Worm (Caenorhabditis elegans) whole organism, mixed stage, embryonic: ENCODE results near the gene Y48A6B.14.

Source experiments
- M03D4.4 ChIP-seq: sonication (generic microtip); optimal IDR thresholded peaks from 2 replicates; lab custom pipeline; 2017; ENCODE audit warnings: mild to moderate bottlenecking, missing genetic modification characterization, missing compliant biosample characterization
- blmp-1 ChIP-seq: fragments of 150-350 bp; optimal IDR thresholded peaks from 2 replicates; lab custom pipeline; 2014; ENCODE audit warnings: missing biosample characterization, missing genetic modification characterization
- ceh-39 ChIP-seq: fragments of 150-350 bp; optimal IDR thresholded peaks from 2 replicates; lab custom pipeline; 2014; ENCODE audit warnings: missing biosample characterization, missing genetic modification characterization
- ceh-43 ChIP-seq: fragments of 200-800 bp; sonication (Bioruptor generic); optimal IDR thresholded peaks from 2 replicates; lab custom pipeline; 2018; ENCODE audit warnings: mild to moderate bottlenecking, missing genetic modification characterization, moderate library complexity, missing compliant biosample characterization
- ceh-83 ChIP-seq: fragments of 200-800 bp; sonication (Bioruptor generic); optimal IDR thresholded peaks from 2 replicates; lab custom pipeline; 2018; ENCODE audit warnings: mild to moderate bottlenecking, missing genetic modification characterization, missing compliant biosample characterization
- ces-1 ChIP-seq: fragments of 150-350 bp; optimal IDR thresholded peaks from 2 replicates; lab custom pipeline; 2014; ENCODE audit warnings: missing biosample characterization, missing genetic modification reagents, missing genetic modification characterization
- cnd-1 ChIP-seq: fragments of 200-800 bp; sonication (Bioruptor generic); optimal IDR thresholded peaks from 2 replicates; lab custom pipeline; 2018; ENCODE audit warnings: mild to moderate bottlenecking, missing genetic modification characterization, missing compliant biosample characterization
- drap-1 ChIP-seq: fragments of 200-800 bp; sonication (Bioruptor generic); optimal IDR thresholded peaks from 3 replicates; lab custom pipeline; 2018; ENCODE audit warnings: mild to moderate bottlenecking, missing genetic modification characterization, missing compliant biosample characterization
- elt-1 ChIP-seq: sonication (generic microtip); optimal IDR thresholded peaks from 2 replicates; lab custom pipeline; 2017; ENCODE audit warnings: missing genetic modification characterization, mild to moderate bottlenecking, missing compliant biosample characterization, antibody characterized with exemption, moderate library complexity, borderline replicate concordance; ENCODE audit not compliant: insufficient read depth
- elt-3 ChIP-seq: fragments of 150-350 bp; optimal IDR thresholded peaks from 2 replicates; lab custom pipeline; 2014; ENCODE audit warnings: missing biosample characterization, missing genetic modification characterization
- flh-1 ChIP-seq: fragments of 200-800 bp; sonication (Bioruptor generic); optimal IDR thresholded peaks from 2 replicates; lab custom pipeline; 2018; ENCODE audit warnings: mild to moderate bottlenecking, missing genetic modification characterization, moderate library complexity, missing compliant biosample characterization
- hlh-1 ChIP-seq: fragments of 150-350 bp; optimal IDR thresholded peaks from 2 replicates; lab custom pipeline; 2014; ENCODE audit warnings: missing biosample characterization, missing genetic modification reagents, missing genetic modification characterization
- lin-32 ChIP-seq: fragments of 200-800 bp; sonication (Bioruptor generic); optimal IDR thresholded peaks from 2 replicates; lab custom pipeline; 2018; ENCODE audit warnings: mild to moderate bottlenecking, missing genetic modification characterization, missing compliant biosample characterization
- mab-5 ChIP-seq: fragments of 150-350 bp; optimal IDR thresholded peaks from 2 replicates; lab custom pipeline; 2014; ENCODE audit warnings: missing biosample characterization, missing genetic modification characterization
- mep-1 ChIP-seq: fragments of 150-350 bp; optimal IDR thresholded peaks from 2 replicates; lab custom pipeline; 2017; ENCODE audit warnings: missing biosample characterization, missing genetic modification reagents, missing genetic modification characterization, inconsistent platforms
- mls-2 ChIP-seq: sonication (generic microtip); optimal IDR thresholded peaks from 2 replicates; lab custom pipeline; 2016; ENCODE audit warnings: mild to moderate bottlenecking, missing genetic modification characterization, moderate library complexity, missing compliant biosample characterization
- nhr-12 ChIP-seq: fragments of 150-350 bp; optimal IDR thresholded peaks from 2 replicates; lab custom pipeline; 2014; ENCODE audit warnings: missing biosample characterization, missing genetic modification characterization
- nhr-2 ChIP-seq: fragments of 150-350 bp; optimal IDR thresholded peaks from 2 replicates; lab custom pipeline; 2014; ENCODE audit warnings: missing biosample characterization, missing genetic modification characterization
- nhr-237 ChIP-seq: fragments of 150-350 bp; optimal IDR thresholded peaks from 2 replicates; lab custom pipeline; 2014; ENCODE audit warnings: missing biosample characterization, missing genetic modification characterization
- nhr-28 ChIP-seq: fragments of 150-350 bp; optimal IDR thresholded peaks from 2 replicates; lab custom pipeline; 2014; ENCODE audit warnings: missing biosample characterization, missing genetic modification characterization
- nhr-76 ChIP-seq: sonication (generic microtip); optimal IDR thresholded peaks from 2 replicates; lab custom pipeline; 2017; ENCODE audit warnings: missing biosample characterization, missing genetic modification characterization
- sem-2 ChIP-seq: fragments of 200-800 bp; sonication (Bioruptor generic); optimal IDR thresholded peaks from 2 replicates; lab custom pipeline; 2018; ENCODE audit warnings: mild to moderate bottlenecking, missing genetic modification characterization, missing compliant biosample characterization
- snpc-4 ChIP-seq: fragments of 150-350 bp; optimal IDR thresholded peaks from 2 replicates; lab custom pipeline; 2014; ENCODE audit warnings: missing biosample characterization, missing genetic modification characterization
- sptf-1 ChIP-seq: sonication (generic microtip); optimal IDR thresholded peaks from 2 replicates; lab custom pipeline; 2017; ENCODE audit warnings: mild to moderate bottlenecking, missing genetic modification characterization, moderate library complexity, missing compliant biosample characterization
- tbx-8 ChIP-seq: fragments of 200-800 bp; sonication (Bioruptor generic); optimal IDR thresholded peaks from 2 replicates; lab custom pipeline; 2018; ENCODE audit warnings: mild to moderate bottlenecking, missing genetic modification characterization, moderate library complexity, missing compliant biosample characterization
- unc-120 ChIP-seq: sonication (generic microtip); optimal IDR thresholded peaks from 2 replicates; lab custom pipeline; 2017; ENCODE audit warnings: missing genetic modification characterization, missing compliant biosample characterization; ENCODE audit not compliant: poor library complexity, severe bottlenecking
- unc-39 ChIP-seq: fragments of 150-350 bp; optimal IDR thresholded peaks from 2 replicates; lab custom pipeline; 2014; ENCODE audit warnings: missing biosample characterization, missing genetic modification characterization
- unc-62 ChIP-seq: fragments of 150-350 bp; optimal IDR thresholded peaks from 2 replicates; lab custom pipeline; 2014; ENCODE audit warnings: missing biosample characterization, missing genetic modification reagents, missing genetic modification characterization
- zip-8 ChIP-seq: fragments of 150-350 bp; optimal IDR thresholded peaks from 2 replicates; lab custom pipeline; 2014; ENCODE audit warnings: missing biosample characterization, missing genetic modification characterization

The Y48A6B.14 gene

DNA sequence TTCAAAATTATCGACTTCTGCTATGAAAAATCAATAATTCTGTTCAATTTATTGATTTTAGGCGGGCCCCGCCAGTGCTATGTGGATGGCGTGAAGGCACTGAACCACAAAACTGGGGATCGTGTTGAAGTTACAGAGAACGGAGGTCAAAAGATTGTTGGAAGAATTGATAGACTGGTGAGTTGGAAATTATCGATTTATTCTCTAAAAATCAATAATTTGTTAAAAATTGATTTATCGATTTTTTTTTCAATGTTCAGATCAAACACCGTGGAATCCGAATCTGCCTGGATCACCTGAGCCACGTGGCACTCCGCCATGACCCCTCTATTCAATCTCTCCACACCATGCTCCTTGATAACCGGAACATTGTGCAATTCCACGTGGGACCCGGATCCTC is 38.8 kb downstream of the Y48A6B.14 start:
- TF ChIP-seq mab-5 (no peak), tbx-8 (GFP tag; lab: Kevin White, UChicago) (no peak), blmp-1 (tag; lab: Kevin White, UChicago) (no peak), unc-39 (tag; lab: Kevin White, UChicago) (no peak), sptf-1 (no peak), unc-120 (no peak), cnd-1 (tag; lab: Kevin White, UChicago) (no peak), nhr-12 (tag; lab: Kevin White, UChicago) (no peak), nhr-237 (tag; lab: Kevin White, UChicago) (no peak), ceh-43 (GFP tag; lab: Kevin White, UChicago) (no peak), zip-8 (no peak)
- TF ChIP-seq, all 35 proteins: peak for 0

DNA sequence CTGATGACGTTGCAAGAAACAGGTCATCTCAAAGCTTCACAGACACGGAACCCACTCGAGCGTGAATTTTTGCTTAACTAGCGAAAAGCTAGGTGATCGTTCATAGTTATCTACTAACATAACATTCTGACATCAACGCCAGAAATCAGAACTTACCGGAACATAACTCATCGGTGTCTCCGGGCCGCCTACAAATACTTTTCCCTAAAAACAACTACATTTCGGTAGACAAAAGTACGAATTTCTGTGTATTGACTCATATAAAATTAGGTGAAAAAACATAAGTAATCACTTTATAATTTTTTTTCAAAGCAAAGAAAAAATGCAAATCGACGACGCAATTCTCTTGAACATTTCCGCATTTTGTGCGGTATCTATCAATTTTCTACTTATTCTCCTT is 42.8 kb downstream of the Y48A6B.14 start, which contains the start of gene str-261:
Gene str-261, plus strand, starts transcription at position 301 of the 400 bp plus-strand sequence.
- no peak for TF ChIP-seq ceh-39 (tag; lab: Kevin White, UChicago)
- no peak for TF ChIP-seq nhr-28
- TF ChIP-seq elt-3 (tag; lab: Kevin White, UChicago), result no peak
- no peak for TF ChIP-seq unc-120
- no peak for TF ChIP-seq unc-62 (GFP tag; lab: Kevin White, UChicago)
- TF ChIP-seq unc-39 (tag; lab: Kevin White, UChicago), result no peak
- TF ChIP-seq tbx-8 (GFP tag; lab: Kevin White, UChicago), result no peak
- TF ChIP-seq nhr-2 (tag; lab: Kevin White, UChicago), result no peak
- TF ChIP-seq ceh-83 (GFP tag; lab: Kevin White, UChicago), result no peak
- TF ChIP-seq drap-1 (GFP tag; lab: Kevin White, UChicago), result no peak
- no peak for TF ChIP-seq flh-1 (GFP tag; lab: Kevin White, UChicago)
- no peak for TF ChIP-seq mep-1 (tag; lab: Kevin White, UChicago)
- TF ChIP-seq ces-1, result no peak
- TF ChIP-seq snpc-4 (tag; lab: Kevin White, UChicago), result no peak
- no peak for TF ChIP-seq sptf-1
- TF ChIP-seq, all 35 proteins: peak for 0

DNA sequence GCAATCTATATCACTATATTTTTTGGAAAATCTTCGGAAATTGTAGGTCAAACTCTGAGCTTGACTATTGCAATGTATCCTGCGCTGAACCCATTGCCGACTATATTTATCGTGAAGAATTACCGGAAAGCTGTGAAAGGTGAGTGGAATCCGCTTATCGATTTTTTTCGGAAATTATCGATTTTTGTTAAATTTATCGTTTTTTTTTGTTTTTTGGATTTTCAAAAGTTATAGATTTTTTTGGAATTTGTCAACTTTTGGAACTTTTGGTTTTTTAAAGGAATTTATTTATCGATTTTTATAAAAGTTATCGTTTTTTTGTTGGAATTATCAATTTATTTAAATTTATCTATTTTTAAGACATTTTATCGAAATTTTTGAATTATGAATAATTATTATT is 45.3 kb downstream of the Y48A6B.14 start:
- no peak for TF ChIP-seq unc-120
- no peak for TF ChIP-seq nhr-76 (tag; lab: Kevin White, UChicago)
- no peak for TF ChIP-seq sptf-1

DNA sequence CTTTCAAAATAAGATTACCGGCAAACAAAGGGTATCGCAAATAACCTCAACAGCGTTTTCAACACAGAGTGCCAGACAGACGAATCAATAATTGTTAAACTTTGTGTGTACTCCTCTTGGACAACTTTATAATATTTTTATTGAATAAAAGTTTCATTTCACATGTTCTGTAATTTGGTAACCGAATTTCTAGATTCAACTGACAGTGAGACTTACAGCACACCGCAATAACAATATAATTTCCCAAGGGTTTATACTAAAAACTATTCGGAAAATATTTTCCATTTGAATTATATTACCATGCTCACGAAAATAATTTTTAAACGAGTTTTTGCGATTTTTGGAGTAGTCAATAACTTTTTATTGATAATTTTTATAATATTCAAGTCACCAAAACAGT is 46.0 kb downstream of the Y48A6B.14 start, which contains the start of gene str-246:
Gene str-246, plus strand, starts transcription at position 301 of the 400 bp plus-strand sequence.
- TF ChIP-seq elt-3 (tag; lab: Kevin White, UChicago) (no peak), snpc-4 (tag; lab: Kevin White, UChicago) (no peak), nhr-12 (tag; lab: Kevin White, UChicago) (no peak), unc-120 (no peak), elt-1 (tag; lab: Kevin White, UChicago) (no peak), M03D4.4 (tag; lab: Kevin White, UChicago) (no peak), ces-1 (no peak), sem-2 (GFP tag; lab: Kevin White, UChicago) (no peak), unc-62 (GFP tag; lab: Kevin White, UChicago) (no peak), hlh-1 (tag; lab: Kevin White, UChicago) (no peak), lin-32 (GFP tag; lab: Kevin White, UChicago) (no peak), flh-1 (GFP tag; lab: Kevin White, UChicago) (no peak), zip-8 (no peak), mep-1 (tag; lab: Kevin White, UChicago) (no peak)

DNA sequence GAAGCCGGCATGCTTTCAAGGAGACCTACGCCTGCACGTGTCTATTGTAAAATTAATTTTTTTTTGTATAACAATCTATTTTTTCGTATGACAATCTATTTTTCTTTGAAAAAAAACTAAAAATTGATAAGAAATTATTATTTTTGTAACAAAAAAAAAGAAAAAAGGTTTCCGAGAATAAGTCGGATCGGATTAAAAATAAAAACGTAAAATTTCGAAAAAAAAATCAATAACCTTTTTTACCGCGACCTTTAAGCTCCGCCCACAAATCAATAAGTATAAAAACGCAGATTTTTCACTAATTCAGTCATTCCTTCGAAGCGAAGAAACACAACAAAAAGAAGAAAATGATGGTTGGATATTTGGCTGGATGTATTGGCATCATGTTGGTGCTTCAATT is 48.0 kb downstream of the Y48A6B.14 start, which contains the start of gene W09D6.4:
Gene W09D6.4, plus strand, starts transcription at position 301 of the 400 bp plus-strand sequence.
- TF ChIP-seq mls-2 (no peak), nhr-2 (tag; lab: Kevin White, UChicago) (no peak), snpc-4 (tag; lab: Kevin White, UChicago) (no peak), mep-1 (tag; lab: Kevin White, UChicago) (no peak), ces-1 (no peak), blmp-1 (tag; lab: Kevin White, UChicago) (no peak), unc-120 (no peak), mab-5 (no peak), sptf-1 (no peak), cnd-1 (tag; lab: Kevin White, UChicago) (no peak), ceh-43 (GFP tag; lab: Kevin White, UChicago) (no peak), ceh-39 (tag; lab: Kevin White, UChicago) (no peak)
